Worm (Caenorhabditis elegans) whole organism, L4 larva: ENCODE data around the gene F44E2.3.
A peak's percentile ranks its signal among the peaks of the same experiment; 100 is the strongest.

Experiments
- D1046.2 ChIP-seq: fragments of 200-800 bp; sonication (Bioruptor generic); IDR thresholded peaks from 2 replicates; pipeline ENCODE4 v1.3.6; 2022; ENCODE audit warnings: missing genetic modification characterization, missing compliant biosample characterization
- F10B5.3 ChIP-seq: sonication (generic microtip); optimal IDR thresholded peaks from 2 replicates; lab custom pipeline; 2016; ENCODE audit warnings: mild to moderate bottlenecking, missing genetic modification characterization, missing compliant biosample characterization
- T20F7.1 ChIP-seq: fragments of 200-800 bp; sonication (Bioruptor generic); optimal IDR thresholded peaks from 2 replicates; lab custom pipeline; 2018; ENCODE audit warnings: mild to moderate bottlenecking, missing genetic modification characterization, missing compliant biosample characterization
- Y105C5A.15 ChIP-seq: fragments of 200-800 bp; sonication (Bioruptor generic); IDR thresholded peaks from 2 replicates; pipeline ENCODE4 v1.3.6; 2022; ENCODE audit warnings: missing genetic modification characterization, missing compliant biosample characterization
- ZK546.5 ChIP-seq, 2 experiments: sonication (generic microtip); optimal IDR thresholded peaks; 2 replicates each; lab custom pipeline; 2017; ENCODE audit warnings: missing biosample characterization in 2 of 2, missing genetic modification characterization in 2 of 2
- aha-1 ChIP-seq: fragments of 150-350 bp; peaks from one replicate; lab custom pipeline; 2014; ENCODE audit warnings: missing biosample characterization, missing genetic modification characterization
- arid-1 ChIP-seq: fragments of 200-800 bp; sonication (Bioruptor generic); conservative IDR thresholded peaks from 2 replicates; pipeline ENCODE4 v1.3.6; 2022; ENCODE audit warnings: missing genetic modification reagents, missing genetic modification characterization, missing compliant biosample characterization
- ceh-62 ChIP-seq: sonication (generic microtip); optimal IDR thresholded peaks from 2 replicates; lab custom pipeline; 2017; ENCODE audit warnings: missing biosample characterization, missing genetic modification characterization
- ctbp-1 ChIP-seq: fragments of 200-800 bp; sonication (Bioruptor generic); IDR thresholded peaks from 2 replicates; pipeline ENCODE4 v1.3.6; 2022; ENCODE audit warnings: missing genetic modification reagents, missing genetic modification characterization, missing compliant biosample characterization
- daf-16 ChIP-seq, 3 experiments: sonication (generic microtip); optimal IDR thresholded peaks; 2 replicates each; lab custom pipeline; 2016 to 2017; ENCODE audit warnings: missing genetic modification characterization in 3 of 3, missing genetic modification reagents in 3 of 3, mild to moderate bottlenecking in 2 of 3, missing compliant biosample characterization in 2 of 3, missing biosample characterization in 1 of 3, moderate library complexity in 1 of 3
- daf-19 ChIP-seq: fragments of 200-800 bp; sonication (Bioruptor generic); conservative IDR thresholded peaks from 2 replicates; pipeline ENCODE4 v1.3.6; 2022; ENCODE audit warnings: missing genetic modification characterization, missing compliant biosample characterization
- dmd-6 ChIP-seq: fragments of 200-800 bp; sonication (Bioruptor generic); IDR thresholded peaks from 2 replicates; pipeline ENCODE4 v1.3.6; 2022; ENCODE audit warnings: missing genetic modification reagents, missing genetic modification characterization, missing compliant biosample characterization
- dmd-8 ChIP-seq: fragments of 200-800 bp; sonication (Bioruptor generic); IDR thresholded peaks from 2 replicates; pipeline ENCODE4 v1.3.6; 2022; ENCODE audit warnings: missing genetic modification characterization, missing compliant biosample characterization
- dpl-1 ChIP-seq: fragments of 150-350 bp; optimal IDR thresholded peaks from 2 replicates; lab custom pipeline; 2014; ENCODE audit warnings: missing biosample characterization, missing genetic modification reagents, missing genetic modification characterization
- fos-1 ChIP-seq: fragments of 150-350 bp; optimal IDR thresholded peaks from 2 replicates; lab custom pipeline; 2014; ENCODE audit warnings: missing biosample characterization, missing genetic modification characterization
- gei-8 ChIP-seq: fragments of 200-800 bp; sonication (Bioruptor generic); optimal IDR thresholded peaks from 2 replicates; lab custom pipeline; 2018; ENCODE audit warnings: mild to moderate bottlenecking, missing genetic modification characterization, missing compliant biosample characterization
- hif-1 ChIP-seq, 2 experiments: sonication (generic microtip); optimal IDR thresholded peaks; 2 replicates each; lab custom pipeline; 2016 to 2017; ENCODE audit warnings: missing compliant biosample characterization in 2 of 2, missing genetic modification characterization in 2 of 2, missing genetic modification reagents in 2 of 2, missing genotype in 2 of 2, mild to moderate bottlenecking in 1 of 2
- hlh-30 ChIP-seq: sonication (generic microtip); optimal IDR thresholded peaks from 2 replicates; lab custom pipeline; 2017; ENCODE audit warnings: antibody characterized with exemption, mild to moderate bottlenecking, missing genetic modification characterization, missing compliant biosample characterization; ENCODE audit not compliant: insufficient read depth
- hmg-1.1 ChIP-seq: fragments of 200-800 bp; sonication (Bioruptor generic); IDR thresholded peaks from 2 replicates; pipeline ENCODE4 v1.3.6; 2022; ENCODE audit warnings: missing genetic modification reagents, missing genetic modification characterization, missing compliant biosample characterization
- lin-13 ChIP-seq: fragments of 150-350 bp; optimal IDR thresholded peaks from 2 replicates; lab custom pipeline; 2014; ENCODE audit warnings: missing biosample characterization, missing genetic modification reagents, missing genetic modification characterization
- lsy-2 ChIP-seq, 2 experiments: fragments of 150-350 bp in 1 of 2; sonication (generic microtip) in 1 of 2; optimal IDR thresholded peaks; 2 replicates each; lab custom pipeline; 2014 to 2017; ENCODE audit warnings: missing biosample characterization in 2 of 2, missing genetic modification characterization in 2 of 2
- madf-5 ChIP-seq, 2 experiments: fragments of 200-800 bp; sonication (Bioruptor generic); IDR thresholded peaks; 2 replicates each; pipeline ENCODE4 v1.3.6; 2022; ENCODE audit warnings: missing compliant biosample characterization in 2 of 2, missing genetic modification characterization in 2 of 2
- mdl-1 ChIP-seq, 2 experiments: fragments of 150-350 bp in 1 of 2; sonication (generic microtip) in 1 of 2; optimal IDR thresholded peaks; 2 replicates each; lab custom pipeline; 2014 to 2017; ENCODE audit warnings: missing biosample characterization in 2 of 2, missing genetic modification characterization in 2 of 2
- mes-2 ChIP-seq: sonication (generic microtip); optimal IDR thresholded peaks from 2 replicates; lab custom pipeline; 2016; ENCODE audit warnings: missing genotype, mild to moderate bottlenecking, missing genetic modification characterization, missing compliant biosample characterization; ENCODE audit not compliant: poor library complexity, severe bottlenecking
- nhr-11 ChIP-seq: fragments of 150-350 bp; optimal IDR thresholded peaks from 2 replicates; lab custom pipeline; 2014; ENCODE audit warnings: missing biosample characterization, missing genetic modification characterization
- nhr-111 ChIP-seq: fragments of 200-800 bp; sonication (Bioruptor generic); optimal IDR thresholded peaks from 2 replicates; lab custom pipeline; 2018; ENCODE audit warnings: mild to moderate bottlenecking, missing genetic modification characterization, missing compliant biosample characterization
- nhr-42 ChIP-seq: fragments of 200-800 bp; sonication (Bioruptor generic); IDR thresholded peaks from 2 replicates; pipeline ENCODE4 v1.3.6; 2022; ENCODE audit warnings: missing genetic modification characterization, missing compliant biosample characterization
- nhr-76 ChIP-seq: fragments of 150-350 bp; optimal IDR thresholded peaks from 2 replicates; lab custom pipeline; 2014; ENCODE audit warnings: missing biosample characterization, missing genetic modification characterization
- nhr-77 ChIP-seq: fragments of 150-350 bp; optimal IDR thresholded peaks from 2 replicates; lab custom pipeline; 2014; ENCODE audit warnings: missing biosample characterization, missing genetic modification characterization
- pqm-1 ChIP-seq: sonication (generic microtip); optimal IDR thresholded peaks from 2 replicates; lab custom pipeline; 2017; ENCODE audit warnings: missing biosample characterization, missing genetic modification characterization
- sdz-12 ChIP-seq: fragments of 200-800 bp; sonication (Bioruptor generic); optimal IDR thresholded peaks from 2 replicates; lab custom pipeline; 2018; ENCODE audit warnings: mild to moderate bottlenecking, missing genetic modification characterization, missing compliant biosample characterization
- set-16 ChIP-seq: fragments of 200-800 bp; sonication (Bioruptor generic); IDR thresholded peaks from 2 replicates; pipeline ENCODE4 v1.3.6; 2022; ENCODE audit warnings: missing genetic modification reagents, missing genetic modification characterization, missing compliant biosample characterization
- skn-1 ChIP-seq: fragments of 150-350 bp; optimal IDR thresholded peaks from 2 replicates; lab custom pipeline; 2014; ENCODE audit warnings: missing biosample characterization, missing genetic modification characterization
- tra-1 ChIP-seq: fragments of 200-800 bp; sonication (Bioruptor generic); IDR thresholded peaks from 2 replicates; pipeline ENCODE4 v1.3.6; 2022; ENCODE audit warnings: missing genetic modification reagents, missing genetic modification characterization, missing compliant biosample characterization
- unc-39 ChIP-seq: sonication (generic microtip); optimal IDR thresholded peaks from 2 replicates; lab custom pipeline; 2017; ENCODE audit warnings: missing biosample characterization, missing genetic modification characterization
- unc-62 ChIP-seq, 3 experiments: fragments of 150-350 bp in 1 of 3; sonication (generic microtip); optimal IDR thresholded peaks in 2 of 3; peaks in 1 of 3; 1 replicate in 1 of 3; 2 replicates in 2 of 3; lab custom pipeline; 2014 to 2017; ENCODE audit warnings: missing biosample characterization in 3 of 3, missing genetic modification characterization in 3 of 3, missing genetic modification reagents in 3 of 3, missing genotype in 1 of 3
- zfp-3 ChIP-seq: fragments of 200-800 bp; sonication (Bioruptor generic); conservative IDR thresholded peaks from 2 replicates; pipeline ENCODE4 v1.3.6; 2022; ENCODE audit warnings: missing genetic modification reagents, missing genetic modification characterization, missing compliant biosample characterization
- ztf-11 ChIP-seq: fragments of 150-350 bp; optimal IDR thresholded peaks from 2 replicates; lab custom pipeline; 2014; ENCODE audit warnings: missing biosample characterization, missing genetic modification characterization

Gene F44E2.3

ce11 chrIII:8792251-8792650 is 36.9 kb downstream of the F44E2.3 start, which contains the start of gene ztf-1:
Gene ztf-1, minus strand, starts transcription at chrIII:8792351.
- no peak for TF ChIP-seq sdz-12
- peak in 1 of 2 experiments; percentile 69 for TF ChIP-seq unc-62 (GFP tag; optimal IDR thresholded peaks at IDR 0.05 in 1 of 2; lab: Kevin White, UChicago)
- TF ChIP-seq unc-62 (tag; optimal IDR thresholded peaks at IDR 0.05; lab: Kevin White, UChicago) = no peak
- no peak for TF ChIP-seq arid-1 (GFP tag; lab: Robert Waterston, UW)

- TF ChIP-seq fos-1 (tag; lab: Kevin White, UChicago) = no peak
- no peak for TF ChIP-seq dpl-1 (GFP tag; lab: Kevin White, UChicago)
- TF ChIP-seq nhr-111 (GFP tag; lab: Kevin White, UChicago) = no peak
- no peak for TF ChIP-seq mes-2 (tag; lab: Kevin White, UChicago)
- no peak for TF ChIP-seq gei-8 (GFP tag; lab: Kevin White, UChicago)
- no peak for TF ChIP-seq nhr-11 (tag; lab: Kevin White, UChicago)
- no peak for TF ChIP-seq skn-1 (tag; lab: Kevin White, UChicago)
- no peak for TF ChIP-seq nhr-76 (tag; lab: Kevin White, UChicago)
- no peak for TF ChIP-seq mdl-1 (tag; optimal IDR thresholded peaks at IDR 0.05; lab: Kevin White, UChicago)
- no peak for TF ChIP-seq ceh-62 (tag; lab: Kevin White, UChicago)
- TF ChIP-seq hmg-1.1 (GFP tag; lab: Robert Waterston, UW) = no peak
- no peak for TF ChIP-seq dmd-8 (GFP tag; lab: Robert Waterston, UW)
- no peak for TF ChIP-seq F10B5.3 (tag; lab: Kevin White, UChicago)
These were observed 37.9 kb downstream of the F44E2.3 start, which contains the start of the genes zfp-1 and F54F2.14 for ce11 chrIII:8791235-8791634. Gene zfp-1, plus strand, starts transcription at chrIII:8791535. Gene F54F2.14, plus strand, starts transcription at chrIII:8791546.

DNA sequence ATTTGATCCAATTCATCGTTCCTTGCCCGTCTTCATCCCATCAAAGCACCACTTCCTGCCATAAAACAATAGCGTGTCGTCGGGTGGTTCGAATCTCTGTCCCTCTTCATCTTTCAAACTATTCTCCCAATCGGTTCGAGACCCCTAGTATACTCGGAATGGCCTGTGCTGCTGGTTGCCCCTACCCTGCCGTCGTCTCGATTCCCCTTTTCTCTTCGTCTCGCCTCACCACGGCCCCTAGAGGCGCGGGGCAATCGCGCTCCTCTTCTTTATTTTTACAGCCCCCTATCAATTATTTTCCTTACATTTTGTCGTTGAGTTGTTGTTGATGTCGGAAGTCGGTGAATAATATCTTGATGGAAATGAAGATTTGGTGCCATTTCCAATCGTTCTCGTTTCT is 40.4 kb downstream of the F44E2.3 start:
- TF ChIP-seq aha-1 = peak; percentile 84
- no peak for TF ChIP-seq unc-39 (tag; lab: Kevin White, UChicago)
- TF ChIP-seq ZK546.5 (tag; optimal IDR thresholded peaks at IDR 0.05; lab: Kevin White, UChicago) = no peak
- no peak for TF ChIP-seq lin-13
- TF ChIP-seq set-16 = peak; percentile 36; the same call in 1 of the 2 replicates
- no peak for TF ChIP-seq T20F7.1 (GFP tag; lab: Kevin White, UChicago)
- TF ChIP-seq sdz-12 = no peak
- TF ChIP-seq hif-1 (tag; optimal IDR thresholded peaks at IDR 0.05; lab: Kevin White, UChicago) = no peak
- TF ChIP-seq nhr-42 (GFP tag; lab: Robert Waterston, UW) = no peak
- TF ChIP-seq lsy-2 (tag; optimal IDR thresholded peaks at IDR 0.05; lab: Kevin White, UChicago) = peak in 1 of 2 experiments; percentile 8

DNA sequence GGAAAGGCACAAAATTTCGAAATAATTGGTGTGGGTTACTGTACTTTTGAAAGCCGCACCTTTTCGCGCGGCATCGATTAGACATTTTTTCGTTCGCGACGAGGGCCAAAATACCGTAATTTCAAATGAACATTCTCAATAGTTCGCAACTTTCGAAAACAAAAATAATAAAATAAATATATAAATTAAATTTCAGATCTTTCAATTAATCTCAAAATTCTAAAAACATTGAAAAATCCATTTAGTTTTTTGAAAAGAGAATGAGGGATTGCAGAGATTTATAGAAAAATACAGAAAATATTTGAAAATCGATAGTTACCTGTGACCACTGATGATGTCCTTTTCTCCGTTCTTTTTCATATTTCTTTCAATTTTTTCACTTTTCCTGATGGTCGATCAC is 43.0 kb downstream of the F44E2.3 start, which contains the start of gene K02D10.8:
Gene K02D10.8 (plus strand): TSS at position 301 of the 400 bp plus-strand sequence.
- TF ChIP-seq nhr-77 (tag; lab: Kevin White, UChicago) (no peak), zfp-3 (GFP tag; lab: Robert Waterston, UW) (no peak), daf-16 (GFP tag; optimal IDR thresholded peaks at IDR 0.05; lab: Kevin White, UChicago) (no peak), daf-16 (tag; optimal IDR thresholded peaks at IDR 0.05; lab: Kevin White, UChicago) (no peak), pqm-1 (tag; lab: Kevin White, UChicago) (no peak), tra-1 (GFP tag; lab: Robert Waterston, UW) (no peak), ztf-11 (no peak), hlh-30 (no peak), ctbp-1 (GFP tag; lab: Robert Waterston, UW) (no peak), daf-19 (GFP tag; lab: Robert Waterston, UW) (no peak), D1046.2 (GFP tag; lab: Robert Waterston, UW) (no peak), dmd-6 (GFP tag; lab: Robert Waterston, UW) (no peak), mes-2 (tag; lab: Kevin White, UChicago) (no peak), Y105C5A.15 (GFP tag; lab: Robert Waterston, UW) (no peak), madf-5 (GFP tag; IDR thresholded peaks at IDR 0.05; lab: Robert Waterston, UW) (no peak), sdz-12 (no peak)
